Worm (Caenorhabditis elegans) whole organism, L2 larva: ENCODE results near the gene C48B4.11.
A peak's percentile ranks its signal among the peaks of the same experiment; 100 is the strongest.

Experiments used
- C34F6.9 ChIP-seq: fragments of 150-350 bp; optimal IDR thresholded peaks from 2 replicates; lab custom pipeline; 2014; ENCODE audit warnings: missing biosample characterization, missing genetic modification characterization
- F13H6.1 ChIP-seq: sonication (generic microtip); optimal IDR thresholded peaks from 2 replicates; lab custom pipeline; 2016; ENCODE audit warnings: missing genetic modification characterization, missing compliant biosample characterization
- R02D3.7 ChIP-seq: fragments of 150-350 bp; optimal IDR thresholded peaks from 2 replicates; lab custom pipeline; 2014; ENCODE audit warnings: missing biosample characterization, missing genetic modification characterization
- Y55F3AM.14 ChIP-seq: fragments of 200-800 bp; sonication (Bioruptor generic); optimal IDR thresholded peaks from 2 replicates; lab custom pipeline; 2018; ENCODE audit warnings: mild to moderate bottlenecking, missing genetic modification characterization, missing compliant biosample characterization
- ZK546.5 ChIP-seq: sonication (generic microtip); optimal IDR thresholded peaks from 2 replicates; lab custom pipeline; 2017; ENCODE audit warnings: missing biosample characterization, missing genetic modification characterization
- alr-1 ChIP-seq: fragments of 150-350 bp; optimal IDR thresholded peaks from 2 replicates; lab custom pipeline; 2014; ENCODE audit warnings: missing biosample characterization, missing genetic modification characterization
- aly-2 ChIP-seq: fragments of 150-350 bp; optimal IDR thresholded peaks from 2 replicates; lab custom pipeline; 2014; ENCODE audit warnings: missing biosample characterization, missing genetic modification characterization
- ama-1 ChIP-seq: fragments of 150-350 bp; optimal IDR thresholded peaks from 2 replicates; lab custom pipeline; 2018; ENCODE audit warnings: inconsistent platforms
- blmp-1 ChIP-seq: sonication (generic microtip); optimal IDR thresholded peaks from 2 replicates; lab custom pipeline; 2017; ENCODE audit warnings: missing genetic modification characterization, mild to moderate bottlenecking, missing compliant biosample characterization, antibody characterized with exemption, moderate library complexity; ENCODE audit not compliant: insufficient read depth
- ceh-16 ChIP-seq: fragments of 150-350 bp; optimal IDR thresholded peaks from 2 replicates; lab custom pipeline; 2014; ENCODE audit warnings: missing biosample characterization, missing genetic modification characterization
- ceh-82 ChIP-seq: fragments of 150-350 bp; optimal IDR thresholded peaks from 2 replicates; lab custom pipeline; 2014; ENCODE audit warnings: missing biosample characterization, missing genetic modification characterization
- crh-2 ChIP-seq: sonication (generic microtip); optimal IDR thresholded peaks from 2 replicates; lab custom pipeline; 2017; ENCODE audit warnings: missing biosample characterization, missing genetic modification characterization
- dmd-4 ChIP-seq: sonication (generic microtip); optimal IDR thresholded peaks from 2 replicates; lab custom pipeline; 2017; ENCODE audit warnings: missing biosample characterization, missing genetic modification characterization
- egl-27 ChIP-seq: sonication (generic microtip); optimal IDR thresholded peaks from 3 replicates; lab custom pipeline; 2017; ENCODE audit warnings: missing biosample characterization, missing genetic modification reagents, missing genetic modification characterization
- elt-1 ChIP-seq: fragments of 150-350 bp; optimal IDR thresholded peaks from 2 replicates; lab custom pipeline; 2014; ENCODE audit warnings: missing biosample characterization, missing genetic modification characterization
- elt-3 ChIP-seq: sonication (generic microtip); optimal IDR thresholded peaks from 2 replicates; lab custom pipeline; 2017; ENCODE audit warnings: missing biosample characterization, missing genetic modification characterization
- fos-1 ChIP-seq: fragments of 150-350 bp; optimal IDR thresholded peaks from 2 replicates; lab custom pipeline; 2014; ENCODE audit warnings: missing biosample characterization, missing genetic modification characterization
- gmeb-1 ChIP-seq: fragments of 150-350 bp; optimal IDR thresholded peaks from 2 replicates; lab custom pipeline; 2014; ENCODE audit warnings: missing biosample characterization, missing genetic modification characterization
- lin-11 ChIP-seq: fragments of 150-350 bp; sonication (generic microtip); optimal IDR thresholded peaks from 2 replicates; lab custom pipeline; 2014; ENCODE audit warnings: missing biosample characterization, missing genetic modification characterization, inconsistent platforms, mixed read lengths
- lin-13 ChIP-seq: fragments of 150-350 bp; optimal IDR thresholded peaks from 2 replicates; lab custom pipeline; 2014; ENCODE audit warnings: missing biosample characterization, missing genetic modification reagents, missing genetic modification characterization
- lin-39 ChIP-seq: fragments of 150-350 bp; optimal IDR thresholded peaks from 2 replicates; lab custom pipeline; 2014; ENCODE audit warnings: missing biosample characterization, missing genetic modification reagents, missing genetic modification characterization
- lsy-2 ChIP-seq, 2 experiments: fragments of 150-350 bp in 1 of 2; sonication (generic microtip) in 1 of 2; optimal IDR thresholded peaks; 2 replicates each; lab custom pipeline; 2014 to 2017; ENCODE audit warnings: missing biosample characterization in 2 of 2, missing genetic modification characterization in 2 of 2
- mab-5 ChIP-seq: fragments of 150-350 bp; optimal IDR thresholded peaks from 2 replicates; lab custom pipeline; 2014; ENCODE audit warnings: missing biosample characterization, missing genetic modification characterization
- mbf-1 ChIP-seq: sonication (generic microtip); optimal IDR thresholded peaks from 2 replicates; lab custom pipeline; 2017; ENCODE audit warnings: missing biosample characterization, missing genetic modification characterization
- mdl-1 ChIP-seq, 2 experiments: fragments of 150-350 bp in 1 of 2; sonication (generic microtip) in 1 of 2; optimal IDR thresholded peaks; 2 replicates each; lab custom pipeline; 2017; ENCODE audit warnings: missing biosample characterization in 2 of 2, missing genetic modification characterization in 2 of 2
- nhr-10 ChIP-seq: sonication (generic microtip); optimal IDR thresholded peaks from 2 replicates; lab custom pipeline; 2017; ENCODE audit warnings: missing biosample characterization, missing genetic modification characterization
- nhr-11 ChIP-seq: fragments of 150-350 bp; optimal IDR thresholded peaks from 2 replicates; lab custom pipeline; 2014; ENCODE audit warnings: missing biosample characterization, missing genetic modification characterization
- nhr-12 ChIP-seq: fragments of 150-350 bp; optimal IDR thresholded peaks from 2 replicates; lab custom pipeline; 2014; ENCODE audit warnings: missing biosample characterization, missing genetic modification characterization
- nhr-129 ChIP-seq: fragments of 150-350 bp; optimal IDR thresholded peaks from 2 replicates; lab custom pipeline; 2014; ENCODE audit warnings: missing biosample characterization, missing genetic modification characterization
- nhr-21 ChIP-seq: fragments of 150-350 bp; optimal IDR thresholded peaks from 2 replicates; lab custom pipeline; 2014; ENCODE audit warnings: missing biosample characterization, missing genetic modification characterization
- nhr-23 ChIP-seq: fragments of 150-350 bp; optimal IDR thresholded peaks from 2 replicates; lab custom pipeline; 2014; ENCODE audit warnings: missing biosample characterization, missing genetic modification reagents, missing genetic modification characterization
- nhr-237 ChIP-seq: fragments of 150-350 bp; optimal IDR thresholded peaks from 2 replicates; lab custom pipeline; 2014; ENCODE audit warnings: missing biosample characterization, missing genetic modification characterization
- nhr-25 ChIP-seq: fragments of 150-350 bp; sonication (generic microtip); optimal IDR thresholded peaks from 3 replicates; lab custom pipeline; 2014; ENCODE audit warnings: missing biosample characterization, missing genetic modification characterization
- nhr-6 ChIP-seq: fragments of 150-350 bp; optimal IDR thresholded peaks from 2 replicates; lab custom pipeline; 2014; ENCODE audit warnings: missing biosample characterization, missing genetic modification characterization
- nhr-77 ChIP-seq: fragments of 150-350 bp; optimal IDR thresholded peaks from 2 replicates; lab custom pipeline; 2014; ENCODE audit warnings: missing biosample characterization, missing genetic modification characterization
- peb-1 ChIP-seq: fragments of 150-350 bp; optimal IDR thresholded peaks from 2 replicates; lab custom pipeline; 2014; ENCODE audit warnings: missing biosample characterization, missing genetic modification characterization
- sem-4 ChIP-seq: fragments of 150-350 bp; optimal IDR thresholded peaks from 2 replicates; lab custom pipeline; 2014; ENCODE audit warnings: missing biosample characterization, missing genetic modification reagents, missing genetic modification characterization
- skn-1 ChIP-seq: sonication (generic microtip); optimal IDR thresholded peaks from 2 replicates; lab custom pipeline; 2017; ENCODE audit warnings: missing biosample characterization, missing genetic modification characterization
- sma-3 ChIP-seq: sonication (generic microtip); optimal IDR thresholded peaks from 2 replicates; lab custom pipeline; 2016; ENCODE audit warnings: missing genetic modification reagents, missing genetic modification characterization, missing compliant biosample characterization
- snpc-4 ChIP-seq: fragments of 150-350 bp; optimal IDR thresholded peaks from 2 replicates; lab custom pipeline; 2014; ENCODE audit warnings: missing biosample characterization, missing genetic modification characterization
- unc-39 ChIP-seq: fragments of 150-350 bp; optimal IDR thresholded peaks from 2 replicates; lab custom pipeline; 2014; ENCODE audit warnings: missing biosample characterization, missing genetic modification characterization
- unc-55 ChIP-seq: fragments of 150-350 bp; sonication (generic microtip); optimal IDR thresholded peaks from 3 replicates; lab custom pipeline; 2014; ENCODE audit warnings: missing biosample characterization, missing genetic modification reagents, missing genetic modification characterization
- unc-62 ChIP-seq: fragments of 150-350 bp; optimal IDR thresholded peaks from 2 replicates; lab custom pipeline; 2014; ENCODE audit warnings: missing biosample characterization, missing genetic modification reagents, missing genetic modification characterization
- zag-1 ChIP-seq: fragments of 150-350 bp; optimal IDR thresholded peaks from 2 replicates; lab custom pipeline; 2014; ENCODE audit warnings: missing biosample characterization, missing genetic modification characterization
- ztf-1 ChIP-seq: fragments of 200-800 bp; sonication (Bioruptor generic); conservative IDR thresholded peaks from 2 replicates; pipeline ENCODE4 v1.3.6; 2022; ENCODE audit warnings: missing genetic modification characterization, missing compliant biosample characterization
- ztf-11 ChIP-seq: sonication (generic microtip); optimal IDR thresholded peaks from 2 replicates; lab custom pipeline; 2017; ENCODE audit warnings: missing biosample characterization, missing genetic modification characterization
- ztf-4 ChIP-seq: fragments of 150-350 bp; optimal IDR thresholded peaks from 2 replicates; lab custom pipeline; 2014; ENCODE audit warnings: missing biosample characterization, missing genetic modification characterization

C48B4.11 gene

ce11 chrIII:9525252-9525651, 40.7 kb downstream of the C48B4.11 start, which contains the start of gene trpp-3:
Gene trpp-3, plus strand, starts transcription at chrIII:9525552.
- TF ChIP-seq ceh-16 (no peak), fos-1 (no peak), lin-39 (tag; lab: Kevin White, UChicago) (no peak), snpc-4 (tag; lab: Kevin White, UChicago) (no peak), alr-1 (tag; lab: Kevin White, UChicago) (no peak), zag-1 (no peak), mbf-1 (tag; lab: Kevin White, UChicago) (no peak), dmd-4 (tag; lab: Kevin White, UChicago) (no peak), crh-2 (tag; lab: Kevin White, UChicago) (no peak), lin-11 (no peak)

- no peak for TF ChIP-seq Y55F3AM.14 (GFP tag; lab: Kevin White, UChicago)
- peak; percentile 24 for TF ChIP-seq unc-55 (GFP tag; lab: Kevin White, UChicago)
- peak; percentile 14 for TF ChIP-seq nhr-25 (tag; lab: Kevin White, UChicago)
- peak in 1 of 2 experiments; percentile 31 for TF ChIP-seq lsy-2 (tag; optimal IDR thresholded peaks at IDR 0.05; lab: Kevin White, UChicago)
Observed at ce11 chrIII:9523581-9523980, 42.3 kb downstream of the C48B4.11 start, which contains the start of gene mrps-23. Gene mrps-23, minus strand, starts transcription at chrIII:9523672.

- peak; percentile 90 for TF ChIP-seq lin-13 (GFP tag; lab: Kevin White, UChicago)
- peak; percentile 50 for TF ChIP-seq ztf-4 (tag; lab: Kevin White, UChicago)
- no peak for TF ChIP-seq alr-1 (tag; lab: Kevin White, UChicago)
- no peak for TF ChIP-seq elt-1 (tag; lab: Kevin White, UChicago)
- TF ChIP-seq nhr-77 (tag; lab: Kevin White, UChicago) = no peak
- TF ChIP-seq lin-11 = peak; percentile 85
- no peak for TF ChIP-seq unc-62 (GFP tag; lab: Kevin White, UChicago)
- TF ChIP-seq nhr-21 (tag; lab: Kevin White, UChicago) = peak; percentile 84
- TF ChIP-seq mab-5 (tag; lab: Kevin White, UChicago) = peak; percentile 89
- TF ChIP-seq nhr-129 (tag; lab: Kevin White, UChicago) = peak; percentile 96
- TF ChIP-seq lin-39 (tag; lab: Kevin White, UChicago) = no peak
- no peak for TF ChIP-seq dmd-4 (tag; lab: Kevin White, UChicago)
- TF ChIP-seq Y55F3AM.14 (GFP tag; lab: Kevin White, UChicago) = no peak
- peak; percentile 12 for TF ChIP-seq ceh-82 (tag; lab: Kevin White, UChicago)
- peak; percentile 73 for TF ChIP-seq fos-1
- no peak for TF ChIP-seq aly-2
- no peak for TF ChIP-seq elt-3
- TF ChIP-seq unc-55 (GFP tag; lab: Kevin White, UChicago) = peak; percentile 94
- TF ChIP-seq sem-4 (tag; lab: Kevin White, UChicago) = peak; percentile 67
- TF ChIP-seq sma-3 = peak; percentile 89
- TF ChIP-seq unc-39 (tag; lab: Kevin White, UChicago) = no peak
- peak; percentile 73 for TF ChIP-seq nhr-10 (tag; lab: Kevin White, UChicago)
- peak; percentile 48 for TF ChIP-seq snpc-4 (tag; lab: Kevin White, UChicago)
- peak; percentile 91 for TF ChIP-seq F13H6.1 (tag; lab: Kevin White, UChicago)
- TF ChIP-seq ztf-1 = no peak
- no peak for TF ChIP-seq skn-1
- peak; percentile 42 for TF ChIP-seq ama-1 (lab: Kevin White, UChicago)
- TF ChIP-seq blmp-1 (tag; lab: Kevin White, UChicago) = peak; percentile 36
- peak; percentile 60 for TF ChIP-seq ceh-16
- peak; percentile 72 for TF ChIP-seq nhr-6 (tag; lab: Kevin White, UChicago)
- no peak for TF ChIP-seq nhr-23 (tag; lab: Kevin White, UChicago)
- no peak for TF ChIP-seq mbf-1 (tag; lab: Kevin White, UChicago)
- TF ChIP-seq mdl-1 (tag; optimal IDR thresholded peaks at IDR 0.05; lab: Kevin White, UChicago) = peak in 1 of 2 experiments; percentile 46
- TF ChIP-seq peb-1 (tag; lab: Kevin White, UChicago) = no peak
- TF ChIP-seq ztf-11 = no peak
- TF ChIP-seq gmeb-1 = peak; percentile 89
- TF ChIP-seq egl-27 (tag; lab: Kevin White, UChicago) = no peak
- TF ChIP-seq C34F6.9 = peak; percentile 98
- peak; percentile 90 for TF ChIP-seq nhr-25 (tag; lab: Kevin White, UChicago)
- TF ChIP-seq nhr-12 (tag; lab: Kevin White, UChicago) = no peak
- TF ChIP-seq ZK546.5 (tag; lab: Kevin White, UChicago) = peak; percentile 33
- peak; percentile 86 to 95 for TF ChIP-seq lsy-2 (tag; optimal IDR thresholded peaks at IDR 0.05; lab: Kevin White, UChicago)
- TF ChIP-seq nhr-11 = no peak
- TF ChIP-seq R02D3.7 (tag; lab: Kevin White, UChicago) = peak; percentile 15
- peak; percentile 81 for TF ChIP-seq zag-1
- TF ChIP-seq crh-2 (tag; lab: Kevin White, UChicago) = peak; percentile 86
- no peak for TF ChIP-seq nhr-237 (tag; lab: Kevin White, UChicago)
Observed at ce11 chrIII:9521410-9522090, 44.4 kb downstream of the C48B4.11 start, which contains the start of the genes clu-1 and prp-40. Gene clu-1, minus strand, starts transcription at chrIII:9521460. Gene prp-40, plus strand, starts transcription at chrIII:9522075.
